Worm (Caenorhabditis elegans) whole organism, L1 larva: Measurements from ENCODE around the gene fkb-6.
A peak's percentile ranks its signal among the peaks of the same experiment; 100 is the strongest.

Source experiments
- C04F5.9 ChIP-seq: sonication (generic microtip); optimal IDR thresholded peaks from 2 replicates; lab custom pipeline; 2016; ENCODE audit warnings: missing genetic modification characterization, missing compliant biosample characterization
- C16A3.4 ChIP-seq: fragments of 150-350 bp; optimal IDR thresholded peaks from 2 replicates; lab custom pipeline; 2014; ENCODE audit warnings: missing biosample characterization, missing genetic modification characterization
- Y116A8C.19 ChIP-seq: sonication (generic microtip); optimal IDR thresholded peaks from 2 replicates; lab custom pipeline; 2016; ENCODE audit warnings: missing compliant biosample characterization, missing genetic modification characterization, borderline replicate concordance
- aha-1 ChIP-seq: fragments of 150-350 bp; optimal IDR thresholded peaks from 2 replicates; lab custom pipeline; 2014; ENCODE audit warnings: missing biosample characterization, missing genetic modification characterization
- alr-1 ChIP-seq: fragments of 200-800 bp; sonication (Bioruptor generic); optimal IDR thresholded peaks from 2 replicates; lab custom pipeline; 2018; ENCODE audit warnings: borderline replicate concordance, mild to moderate bottlenecking, missing genetic modification characterization, missing compliant biosample characterization
- aly-2 ChIP-seq: fragments of 150-350 bp; optimal IDR thresholded peaks from 2 replicates; lab custom pipeline; 2014; ENCODE audit warnings: missing biosample characterization, missing genetic modification characterization
- ceh-63 ChIP-seq: fragments of 200-800 bp; sonication (Bioruptor generic); optimal IDR thresholded peaks from 2 replicates; lab custom pipeline; 2018; ENCODE audit warnings: mild to moderate bottlenecking, missing genetic modification characterization, missing compliant biosample characterization
- ceh-8 ChIP-seq: fragments of 200-800 bp; sonication (Bioruptor generic); optimal IDR thresholded peaks from 2 replicates; lab custom pipeline; 2018; ENCODE audit warnings: mild to moderate bottlenecking, missing genetic modification characterization, moderate library complexity, missing compliant biosample characterization
- ceh-82 ChIP-seq, 3 experiments: fragments of 150-350 bp in 1 of 3; sonication (generic microtip) in 2 of 3; optimal IDR thresholded peaks; 2 replicates each; lab custom pipeline; 2014 to 2017; ENCODE audit warnings: missing biosample characterization in 3 of 3, missing genetic modification characterization in 3 of 3
- ceh-90 ChIP-seq: sonication (generic microtip); optimal IDR thresholded peaks from 2 replicates; lab custom pipeline; 2016; ENCODE audit warnings: missing genetic modification characterization, missing compliant biosample characterization
- egl-13 ChIP-seq: sonication (generic microtip); optimal IDR thresholded peaks from 2 replicates; lab custom pipeline; 2016; ENCODE audit warnings: missing genotype, missing genetic modification reagents, missing genetic modification characterization, missing compliant biosample characterization
- egl-27 ChIP-seq, 2 experiments: fragments of 150-350 bp in 1 of 2; sonication (generic microtip); optimal IDR thresholded peaks; 3 replicates each; lab custom pipeline; 2017 to 2018; ENCODE audit warnings: missing biosample characterization in 2 of 2, missing genetic modification characterization in 2 of 2, missing genetic modification reagents in 2 of 2
- elt-2 ChIP-seq: sonication (generic microtip); optimal IDR thresholded peaks from 2 replicates; lab custom pipeline; 2016; ENCODE audit warnings: missing genetic modification characterization, mild to moderate bottlenecking, inconsistent platforms, missing compliant biosample characterization, missing genetic modification reagents
- fkh-4 ChIP-seq: sonication (generic microtip); optimal IDR thresholded peaks from 2 replicates; lab custom pipeline; 2016; ENCODE audit warnings: missing compliant biosample characterization, missing genetic modification characterization, borderline replicate concordance
- fkh-8 ChIP-seq: sonication (generic microtip); optimal IDR thresholded peaks from 2 replicates; lab custom pipeline; 2016; ENCODE audit warnings: mild to moderate bottlenecking, missing genetic modification characterization, missing compliant biosample characterization
- fos-1 ChIP-seq: fragments of 150-350 bp; optimal IDR thresholded peaks from 2 replicates; lab custom pipeline; 2014; ENCODE audit warnings: missing biosample characterization, missing genetic modification characterization
- hlh-17 ChIP-seq: fragments of 200-800 bp; sonication (Bioruptor generic); optimal IDR thresholded peaks from 2 replicates; lab custom pipeline; 2018; ENCODE audit warnings: missing genetic modification characterization, mild to moderate bottlenecking, missing compliant biosample characterization, moderate library complexity, borderline replicate concordance
- hpl-2 ChIP-seq: fragments of 150-350 bp; optimal IDR thresholded peaks from 2 replicates; lab custom pipeline; 2014; ENCODE audit warnings: missing biosample characterization, missing genetic modification reagents, missing genetic modification characterization
- irx-1 ChIP-seq: sonication (generic microtip); optimal IDR thresholded peaks from 2 replicates; lab custom pipeline; 2016; ENCODE audit warnings: missing genetic modification characterization, missing compliant biosample characterization
- isw-1 ChIP-seq: fragments of 200-800 bp; sonication (Bioruptor generic); IDR thresholded peaks from 2 replicates; pipeline ENCODE4 v1.3.6; 2022; ENCODE audit warnings: missing genetic modification characterization, missing compliant biosample characterization
- jun-1 ChIP-seq: fragments of 150-350 bp; optimal IDR thresholded peaks from 2 replicates; lab custom pipeline; 2014; ENCODE audit warnings: missing biosample characterization, missing genetic modification reagents, missing genetic modification characterization
- lin-13 ChIP-seq: fragments of 150-350 bp; optimal IDR thresholded peaks from 2 replicates; lab custom pipeline; 2014; ENCODE audit warnings: missing biosample characterization, missing genetic modification reagents, missing genetic modification characterization
- lin-14 ChIP-seq: fragments of 200-800 bp; sonication (Bioruptor generic); optimal IDR thresholded peaks from 2 replicates; lab custom pipeline; 2018; ENCODE audit warnings: mild to moderate bottlenecking, missing genetic modification characterization, moderate library complexity, missing compliant biosample characterization
- lin-15B ChIP-seq: fragments of 150-350 bp; sonication (generic microtip); optimal IDR thresholded peaks from 3 replicates; lab custom pipeline; 2014; ENCODE audit warnings: missing biosample characterization, missing genetic modification characterization
- lin-35 ChIP-seq, 2 experiments: fragments of 150-350 bp; optimal IDR thresholded peaks; 2 replicates each; lab custom pipeline; 2014; ENCODE audit warnings: missing biosample characterization in 2 of 2, missing genetic modification characterization in 2 of 2, missing genetic modification reagents in 2 of 2
- lsy-2 ChIP-seq, 2 experiments: fragments of 150-350 bp; optimal IDR thresholded peaks; 2 replicates each; lab custom pipeline; 2014; ENCODE audit warnings: missing biosample characterization in 2 of 2, missing genetic modification characterization in 2 of 2
- mef-2 ChIP-seq: fragments of 150-350 bp; optimal IDR thresholded peaks from 2 replicates; lab custom pipeline; 2014; ENCODE audit warnings: missing biosample characterization, missing genetic modification characterization
- mep-1 ChIP-seq: fragments of 150-350 bp; optimal IDR thresholded peaks from 2 replicates; lab custom pipeline; 2014; ENCODE audit warnings: missing biosample characterization, missing genetic modification characterization
- nhr-19 ChIP-seq: fragments of 200-800 bp; sonication (Bioruptor generic); conservative IDR thresholded peaks from 2 replicates; pipeline ENCODE4 v1.3.6; 2022; ENCODE audit warnings: missing genetic modification characterization, missing compliant biosample characterization
- nhr-20 ChIP-seq: sonication (generic microtip); optimal IDR thresholded peaks from 2 replicates; lab custom pipeline; 2016; ENCODE audit warnings: mild to moderate bottlenecking, missing genetic modification characterization, missing compliant biosample characterization
- nhr-237 ChIP-seq: fragments of 150-350 bp; optimal IDR thresholded peaks from 2 replicates; lab custom pipeline; 2014; ENCODE audit warnings: missing biosample characterization, missing genetic modification characterization
- nhr-28 ChIP-seq: fragments of 150-350 bp; optimal IDR thresholded peaks from 2 replicates; lab custom pipeline; 2014; ENCODE audit warnings: missing biosample characterization, missing genetic modification characterization
- nhr-47 ChIP-seq: sonication (generic microtip); optimal IDR thresholded peaks from 2 replicates; lab custom pipeline; 2016; ENCODE audit warnings: mild to moderate bottlenecking, missing genetic modification characterization, moderate library complexity, missing compliant biosample characterization
- nhr-76 ChIP-seq: sonication (generic microtip); optimal IDR thresholded peaks from 2 replicates; lab custom pipeline; 2017; ENCODE audit warnings: missing biosample characterization, missing genetic modification characterization
- nhr-77 ChIP-seq: fragments of 150-350 bp; optimal IDR thresholded peaks from 2 replicates; lab custom pipeline; 2014; ENCODE audit warnings: missing biosample characterization, missing genetic modification characterization
- nhr-84 ChIP-seq: sonication (generic microtip); optimal IDR thresholded peaks from 2 replicates; lab custom pipeline; 2017; ENCODE audit warnings: missing biosample characterization, missing genetic modification characterization
- pag-3 ChIP-seq: sonication (generic microtip); optimal IDR thresholded peaks from 2 replicates; lab custom pipeline; 2017; ENCODE audit warnings: missing genetic modification characterization, mild to moderate bottlenecking, missing compliant biosample characterization, antibody characterized with exemption, borderline replicate concordance; ENCODE audit not compliant: insufficient read depth
- pax-3 ChIP-seq: fragments of 200-800 bp; sonication (Bioruptor generic); optimal IDR thresholded peaks from 2 replicates; lab custom pipeline; 2018; ENCODE audit warnings: mild to moderate bottlenecking, missing genetic modification characterization, moderate library complexity, missing compliant biosample characterization
- pqm-1 ChIP-seq: sonication (generic microtip); optimal IDR thresholded peaks from 3 replicates; lab custom pipeline; 2017; ENCODE audit warnings: missing biosample characterization, missing genetic modification characterization
- skn-1 ChIP-seq: fragments of 150-350 bp; optimal IDR thresholded peaks from 2 replicates; lab custom pipeline; 2014; ENCODE audit warnings: missing biosample characterization, missing genetic modification characterization
- snpc-4 ChIP-seq: fragments of 150-350 bp; optimal IDR thresholded peaks from 2 replicates; lab custom pipeline; 2014; ENCODE audit warnings: missing biosample characterization, missing genetic modification characterization
- snu-23 ChIP-seq: sonication (generic microtip); optimal IDR thresholded peaks from 2 replicates; lab custom pipeline; 2016; ENCODE audit warnings: missing genetic modification characterization, missing compliant biosample characterization
- sox-4 ChIP-seq: sonication (generic microtip); optimal IDR thresholded peaks from 2 replicates; lab custom pipeline; 2016; ENCODE audit warnings: missing genetic modification characterization, missing compliant biosample characterization
- sptf-1 ChIP-seq: fragments of 150-350 bp; optimal IDR thresholded peaks from 2 replicates; lab custom pipeline; 2014; ENCODE audit warnings: missing biosample characterization, missing genetic modification characterization
- sup-37 ChIP-seq: fragments of 200-800 bp; sonication (Bioruptor generic); optimal IDR thresholded peaks from 2 replicates; lab custom pipeline; 2018; ENCODE audit warnings: mild to moderate bottlenecking, missing genetic modification characterization, missing compliant biosample characterization
- tlp-1 ChIP-seq: fragments of 150-350 bp; optimal IDR thresholded peaks from 2 replicates; lab custom pipeline; 2014; ENCODE audit warnings: missing biosample characterization, missing genetic modification characterization
- unc-30 ChIP-seq: sonication (generic microtip); optimal IDR thresholded peaks from 2 replicates; lab custom pipeline; 2017; ENCODE audit warnings: missing biosample characterization, missing genetic modification characterization
- unc-62 ChIP-seq: fragments of 150-350 bp; optimal IDR thresholded peaks from 2 replicates; lab custom pipeline; 2014; ENCODE audit warnings: missing biosample characterization, missing genetic modification reagents, missing genetic modification characterization
- unc-98 ChIP-seq: fragments of 200-800 bp; sonication (Bioruptor generic); IDR thresholded peaks from 2 replicates; pipeline ENCODE4 v1.3.6; 2022; ENCODE audit warnings: missing genetic modification characterization, missing compliant biosample characterization
- xbp-1 ChIP-seq: sonication (generic microtip); optimal IDR thresholded peaks from 2 replicates; lab custom pipeline; 2016; ENCODE audit warnings: missing genetic modification characterization, missing compliant biosample characterization
- zag-1 ChIP-seq: fragments of 150-350 bp; optimal IDR thresholded peaks from 2 replicates; lab custom pipeline; 2014; ENCODE audit warnings: missing biosample characterization, missing genetic modification characterization
- zip-4 ChIP-seq: fragments of 200-800 bp; sonication (Bioruptor generic); optimal IDR thresholded peaks from 2 replicates; lab custom pipeline; 2018; ENCODE audit warnings: mild to moderate bottlenecking, missing genetic modification characterization, moderate library complexity, missing compliant biosample characterization
- ztf-11 ChIP-seq, 2 experiments: sonication (generic microtip); optimal IDR thresholded peaks; 2 replicates each; lab custom pipeline; 2016 to 2017; ENCODE audit warnings: missing genetic modification characterization in 2 of 2, missing biosample characterization in 1 of 2, missing compliant biosample characterization in 1 of 2

fkb-6 gene

ce11 chrV:20851847-20852386, 6.0 kb downstream of the fkb-6 start, which contains the start of gene ndua-1:
TSS of gene ndua-1 (minus strand) at chrV:20851897.
- no peak for TF ChIP-seq pag-3 (tag; lab: Kevin White, UChicago)
- TF ChIP-seq mef-2 (tag; lab: Kevin White, UChicago), result no peak
- TF ChIP-seq nhr-84 (tag; lab: Kevin White, UChicago), result no peak
- TF ChIP-seq fkh-4 (tag; lab: Kevin White, UChicago), result no peak
- no peak for TF ChIP-seq sup-37 (GFP tag; lab: Kevin White, UChicago)
- no peak for TF ChIP-seq hlh-17
- no peak for TF ChIP-seq lin-15B (tag; lab: Kevin White, UChicago)
- TF ChIP-seq sox-4 (tag; lab: Kevin White, UChicago), result peak; percentile 27
- TF ChIP-seq fkh-8 (tag; lab: Kevin White, UChicago), result no peak
- no peak for TF ChIP-seq aha-1 (tag; lab: Kevin White, UChicago)
- TF ChIP-seq lin-35 (GFP tag; optimal IDR thresholded peaks at IDR 0.05; lab: Kevin White, UChicago), result peak; percentile 6 to 43
- no peak for TF ChIP-seq hpl-2 (GFP tag; lab: Kevin White, UChicago)
- peak; percentile 59 to 71 for TF ChIP-seq lsy-2 (tag; optimal IDR thresholded peaks at IDR 0.05; lab: Kevin White, UChicago)
- no peak for TF ChIP-seq nhr-19 (GFP tag; lab: Robert Waterston, UW)
- peak; percentile 71 for TF ChIP-seq snu-23 (GFP tag; lab: Kevin White, UChicago)
- no peak for TF ChIP-seq pax-3 (tag; lab: Kevin White, UChicago)
- TF ChIP-seq unc-98 (GFP tag; lab: Robert Waterston, UW), result no peak
- TF ChIP-seq isw-1 (GFP tag; lab: Robert Waterston, UW), result no peak
- peak; percentile 68 for TF ChIP-seq nhr-47
- no peak for TF ChIP-seq zip-4 (GFP tag; lab: Kevin White, UChicago)
- peak; percentile 65 for TF ChIP-seq snpc-4 (tag; lab: Kevin White, UChicago)
- TF ChIP-seq sptf-1 (tag; lab: Kevin White, UChicago), result no peak
- no peak for TF ChIP-seq unc-30 (tag; lab: Kevin White, UChicago)
- no peak for TF ChIP-seq aly-2 (tag; lab: Kevin White, UChicago)
- no peak for TF ChIP-seq egl-13 (tag; lab: Kevin White, UChicago)
- no peak for TF ChIP-seq mep-1
- TF ChIP-seq zag-1, result no peak
- TF ChIP-seq alr-1, result no peak
- TF ChIP-seq nhr-237, result no peak
- TF ChIP-seq ceh-90, result no peak
- TF ChIP-seq irx-1, result no peak
- TF ChIP-seq nhr-76 (tag; lab: Kevin White, UChicago), result no peak
- TF ChIP-seq nhr-28 (tag; lab: Kevin White, UChicago), result no peak
- peak; percentile 38 for TF ChIP-seq xbp-1 (tag; lab: Kevin White, UChicago)
- no peak for TF ChIP-seq lin-14 (GFP tag; lab: Kevin White, UChicago)
- TF ChIP-seq tlp-1 (tag; lab: Kevin White, UChicago), result no peak
- peak in 2 of 3 experiments; percentile 44 to 64 for TF ChIP-seq ceh-82 (tag; optimal IDR thresholded peaks at IDR 0.05; lab: Kevin White, UChicago)
- no peak for TF ChIP-seq unc-62 (GFP tag; lab: Kevin White, UChicago)
- peak; percentile 24 for TF ChIP-seq lin-13 (GFP tag; lab: Kevin White, UChicago)
- no peak for TF ChIP-seq nhr-77
- TF ChIP-seq Y116A8C.19 (tag; lab: Kevin White, UChicago), result no peak
- TF ChIP-seq skn-1, result peak; percentile 58
- no peak for TF ChIP-seq ceh-8
- TF ChIP-seq C04F5.9 (tag; lab: Kevin White, UChicago), result no peak
- TF ChIP-seq jun-1, result no peak
- peak in 1 of 2 experiments; percentile 17 for TF ChIP-seq ztf-11 (tag; optimal IDR thresholded peaks at IDR 0.05; lab: Kevin White, UChicago)
- no peak for TF ChIP-seq egl-27 (tag; optimal IDR thresholded peaks at IDR 0.05; lab: Kevin White, UChicago)
- TF ChIP-seq pqm-1, result no peak
- TF ChIP-seq ceh-63 (GFP tag; lab: Kevin White, UChicago), result no peak
- TF ChIP-seq elt-2 (tag; lab: Kevin White, UChicago), result no peak
- TF ChIP-seq nhr-20 (tag; lab: Kevin White, UChicago), result peak; percentile 63
- no peak for TF ChIP-seq C16A3.4 (tag; lab: Kevin White, UChicago)
- no peak for TF ChIP-seq fos-1 (tag; lab: Kevin White, UChicago)
